Worm (Caenorhabditis elegans) whole organism, young adult: Measurements from ENCODE around the gene srg-6.

Source experiments
- F22D6.2 ChIP-seq: sonication (generic microtip); optimal IDR thresholded peaks from 2 replicates; lab custom pipeline; 2016; ENCODE audit warnings: mild to moderate bottlenecking, missing genetic modification characterization, missing compliant biosample characterization
- F37B4.10 ChIP-seq: fragments of 200-800 bp; sonication (Bioruptor generic); IDR thresholded peaks from 2 replicates; pipeline ENCODE4 v1.3.6; 2022; ENCODE audit warnings: missing genetic modification characterization, missing compliant biosample characterization
- K11D2.4 ChIP-seq: fragments of 200-800 bp; sonication (Bioruptor generic); IDR thresholded peaks from 2 replicates; pipeline ENCODE4 v1.3.6; 2022; ENCODE audit warnings: missing genetic modification reagents, missing genetic modification characterization, missing compliant biosample characterization
- K12H6.12 ChIP-seq: fragments of 200-800 bp; sonication (Bioruptor generic); optimal IDR thresholded peaks from 2 replicates; lab custom pipeline; 2018; ENCODE audit warnings: mild to moderate bottlenecking, missing genetic modification characterization, missing compliant biosample characterization
- ama-1 ChIP-seq, 3 experiments: fragments of 150-350 bp in 1 of 3; sonication (generic microtip) in 2 of 3; optimal IDR thresholded peaks; 2 replicates each; lab custom pipeline; 2014 to 2018; ENCODE audit warnings: missing biosample characterization in 2 of 3, missing genetic modification characterization in 2 of 3, missing genetic modification reagents in 2 of 3
- attf-5 ChIP-seq: fragments of 200-800 bp; sonication (Bioruptor generic); optimal IDR thresholded peaks from 2 replicates; lab custom pipeline; 2018; ENCODE audit warnings: mild to moderate bottlenecking, missing genetic modification characterization, missing compliant biosample characterization
- ccch-3 ChIP-seq: fragments of 200-800 bp; sonication (Bioruptor generic); optimal IDR thresholded peaks from 2 replicates; lab custom pipeline; 2018; ENCODE audit warnings: mild to moderate bottlenecking, missing genetic modification characterization, missing compliant biosample characterization
- egrh-3 ChIP-seq: fragments of 200-800 bp; sonication (Bioruptor generic); IDR thresholded peaks from 2 replicates; pipeline ENCODE4 v1.3.6; 2022; ENCODE audit warnings: missing genetic modification reagents, missing genetic modification characterization, missing compliant biosample characterization
- sdz-38 ChIP-seq: sonication (generic microtip); optimal IDR thresholded peaks from 2 replicates; lab custom pipeline; 2016; ENCODE audit warnings: missing genotype, missing genetic modification characterization, missing compliant biosample characterization
- snpc-4 ChIP-seq, 5 experiments: fragments of 150-350 bp in 1 of 5; sonication (generic microtip) in 4 of 5; optimal IDR thresholded peaks; 2 replicates each; lab custom pipeline; 2014 to 2018; ENCODE audit warnings: missing genetic modification characterization in 5 of 5, missing biosample characterization in 3 of 5, antibody characterized with exemption in 2 of 5, mild to moderate bottlenecking in 2 of 5, missing compliant biosample characterization in 2 of 5, missing genotype in 2 of 5, moderate library complexity in 2 of 5, missing genetic modification reagents in 1 of 5

DNA sequence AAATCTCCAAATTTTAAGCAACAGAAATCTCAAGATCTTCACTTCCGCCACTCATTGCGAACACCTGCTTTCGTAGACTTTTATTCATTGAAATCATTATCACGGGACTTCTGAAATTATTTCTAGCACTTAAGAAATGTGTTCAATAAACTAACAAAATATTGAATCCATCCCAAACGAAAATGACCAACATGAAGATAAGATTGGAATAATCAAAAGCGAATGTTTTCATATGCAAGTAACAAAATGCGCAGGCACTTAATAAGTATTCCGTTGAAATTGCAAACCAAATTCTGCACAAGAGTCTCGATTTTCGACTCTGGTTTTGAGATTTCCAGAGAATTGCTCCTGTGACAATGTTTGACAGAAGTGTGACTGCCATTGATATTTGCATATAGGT lies 1.4 kb downstream of the srg-6 start, which contains the start of gene srg-5:
- TF ChIP-seq K12H6.12 (tag; lab: Kevin White, UChicago) (no peak), K11D2.4 (no peak), F37B4.10 (no peak), attf-5 (GFP tag; lab: Kevin White, UChicago) (no peak), F22D6.2 (tag; lab: Kevin White, UChicago) (no peak), ccch-3 (no peak), snpc-4 (GFP tag; optimal IDR thresholded peaks at IDR 0.05; lab: Kevin White, UChicago) (no peak), snpc-4 (tag; optimal IDR thresholded peaks at IDR 0.05; lab: Kevin White, UChicago) (no peak), egrh-3 (GFP tag; lab: Robert Waterston, UW) (no peak), ama-1 (optimal IDR thresholded peaks at IDR 0.05; lab: Kevin White, UChicago) (no peak), ama-1 (GFP tag; optimal IDR thresholded peaks at IDR 0.05; lab: Kevin White, UChicago) (no peak), sdz-38 (tag; lab: Kevin White, UChicago) (no peak)
